Worm (Caenorhabditis elegans): Measurements from ENCODE around the gene F23D12.11.

Gene F23D12.11

DNA sequence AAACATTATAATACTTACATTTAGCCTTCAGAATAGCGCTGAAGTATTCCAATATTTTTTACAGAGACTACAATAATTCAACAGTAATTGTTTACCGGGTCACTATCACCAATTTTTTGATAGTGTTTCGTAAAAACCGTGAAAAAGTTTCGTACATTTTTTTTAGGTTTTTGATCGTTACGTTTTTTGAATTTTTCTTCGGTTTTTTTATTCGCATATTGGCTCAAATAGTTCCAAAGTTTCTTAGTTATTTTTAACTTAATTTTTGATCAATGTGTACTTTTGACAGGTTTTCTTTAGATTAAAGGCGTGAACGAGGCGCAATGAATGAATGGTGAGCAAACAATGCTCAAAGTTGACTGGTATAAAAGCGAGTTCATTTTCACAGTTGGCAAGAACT is 1.4 kb downstream of the F23D12.11 start, which contains the start of gene fipr-3:
fipr-3 (plus strand) TSS at position 301 of the 400 bp plus-strand sequence.
- TF ChIP-seq fkh-10 (GFP tag; optimal IDR thresholded peaks at IDR 0.05) (no peak), unc-55 (GFP tag; optimal IDR thresholded peaks at IDR 0.05) (no peak), ceh-34 (tag; optimal IDR thresholded peaks at IDR 0.05) (no peak), elt-4 (tag; optimal IDR thresholded peaks at IDR 0.05) (no peak), ceh-24 (tag; optimal IDR thresholded peaks at IDR 0.05) (no peak), npax-4 (tag; optimal IDR thresholded peaks at IDR 0.05) (no peak)

DNA sequence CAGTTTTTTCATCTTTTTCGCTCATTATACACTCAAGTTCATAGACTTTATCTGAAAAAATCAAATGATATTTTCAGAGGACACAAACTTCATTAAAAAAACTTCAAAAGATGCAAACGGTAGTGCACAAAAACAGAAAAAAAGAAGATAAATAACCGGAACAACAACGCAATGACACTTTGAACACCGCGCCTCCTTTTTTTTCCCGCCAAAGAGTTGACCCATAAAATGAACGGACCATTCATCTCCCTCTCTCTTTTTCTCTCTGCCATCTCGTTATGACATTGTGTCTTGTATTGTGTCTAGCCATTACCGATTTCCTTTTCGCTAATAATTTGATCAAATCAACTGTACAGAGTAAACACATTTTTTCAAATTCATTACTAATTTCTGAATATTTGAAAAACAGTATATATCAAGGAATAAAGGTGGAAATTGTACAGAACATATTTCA is 3.0 kb downstream of the F23D12.11 start, which contains the start of gene F23D12.2:
F23D12.2 (minus strand) TSS at position 51 of the 454 bp plus-strand sequence.
- TF ChIP-seq F13H6.1 (tag; optimal IDR thresholded peaks at IDR 0.05) (no peak), pros-1 (tag; optimal IDR thresholded peaks at IDR 0.05) (no peak), hlh-15 (tag; optimal IDR thresholded peaks at IDR 0.05) (no peak), unc-42 (tag; optimal IDR thresholded peaks at IDR 0.05) (no peak), eyg-1 (tag; optimal IDR thresholded peaks at IDR 0.05) (no peak), pag-3 (tag; optimal IDR thresholded peaks at IDR 0.05; ENCODE audit: borderline replicate concordance) (no peak), C08G9.2 (tag; optimal IDR thresholded peaks at IDR 0.05) (no peak), K02D7.2 (tag; optimal IDR thresholded peaks at IDR 0.05) (no peak), syd-9 (tag; optimal IDR thresholded peaks at IDR 0.05) (no peak), fkh-6 (tag; optimal IDR thresholded peaks at IDR 0.05) (no peak), ceh-30 (tag; optimal IDR thresholded peaks at IDR 0.05) (no peak), ceh-24 (tag; optimal IDR thresholded peaks at IDR 0.05) (no peak), nfya-1 (tag; optimal IDR thresholded peaks at IDR 0.05) (no peak), odd-2 (tag; optimal IDR thresholded peaks at IDR 0.05) (no peak), ceh-18 (tag; optimal IDR thresholded peaks at IDR 0.05) (no peak)

DNA sequence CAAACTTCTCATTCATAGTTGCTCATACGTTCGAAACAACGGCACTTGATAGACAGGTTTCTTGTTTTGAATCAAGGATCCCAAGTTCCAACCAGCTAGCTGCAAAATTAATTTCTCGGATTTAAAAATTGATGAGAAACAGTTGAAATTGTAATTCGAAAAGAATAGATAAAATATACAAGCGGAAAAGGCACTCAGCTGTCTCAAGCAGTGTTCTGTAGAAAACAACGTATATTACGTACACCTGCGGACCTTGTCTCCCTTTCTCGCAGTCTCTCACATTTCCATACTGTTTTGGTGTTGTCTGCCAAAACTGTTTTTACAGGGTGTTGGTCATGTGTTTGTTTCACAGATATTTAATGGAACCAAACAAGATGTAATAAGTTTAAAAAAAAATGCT is 8.9 kb downstream of the F23D12.11 start, which contains the start of gene F23D12.10:
F23D12.10 (minus strand) TSS at position 101 of the 400 bp plus-strand sequence.
- TF ChIP-seq pros-1 (tag; optimal IDR thresholded peaks at IDR 0.05) = no peak
- no peak for TF ChIP-seq lin-11 (tag; optimal IDR thresholded peaks at IDR 0.05)
- TF ChIP-seq fkh-10 (GFP tag; optimal IDR thresholded peaks at IDR 0.05) = no peak
- no peak for TF ChIP-seq hlh-6 (tag; optimal IDR thresholded peaks at IDR 0.05)
- no peak for TF ChIP-seq K02D7.2 (tag; optimal IDR thresholded peaks at IDR 0.05)
- no peak for TF ChIP-seq ceh-6 (GFP tag; optimal IDR thresholded peaks at IDR 0.05)
- no peak for TF ChIP-seq syd-9 (tag; optimal IDR thresholded peaks at IDR 0.05)
- TF ChIP-seq pax-1 (tag; optimal IDR thresholded peaks at IDR 0.05) = no peak
- TF ChIP-seq ttx-3 (tag; optimal IDR thresholded peaks at IDR 0.05) = no peak
- no peak for TF ChIP-seq pha-2 (tag; optimal IDR thresholded peaks at IDR 0.05)
- no peak for TF ChIP-seq hlh-30 (tag; optimal IDR thresholded peaks at IDR 0.05; ENCODE audit: insufficient read depth)
- TF ChIP-seq madf-2 (tag; optimal IDR thresholded peaks at IDR 0.05) = no peak
- TF ChIP-seq unc-42 (tag; optimal IDR thresholded peaks at IDR 0.05) = no peak
- TF ChIP-seq ceh-31 (tag; optimal IDR thresholded peaks at IDR 0.05) = no peak
- TF ChIP-seq T23F11.4 (GFP tag; optimal IDR thresholded peaks at IDR 0.05) = no peak
- TF ChIP-seq hlh-8 (tag; optimal IDR thresholded peaks at IDR 0.05) = no peak
- TF ChIP-seq elt-4 (tag; optimal IDR thresholded peaks at IDR 0.05) = no peak

DNA sequence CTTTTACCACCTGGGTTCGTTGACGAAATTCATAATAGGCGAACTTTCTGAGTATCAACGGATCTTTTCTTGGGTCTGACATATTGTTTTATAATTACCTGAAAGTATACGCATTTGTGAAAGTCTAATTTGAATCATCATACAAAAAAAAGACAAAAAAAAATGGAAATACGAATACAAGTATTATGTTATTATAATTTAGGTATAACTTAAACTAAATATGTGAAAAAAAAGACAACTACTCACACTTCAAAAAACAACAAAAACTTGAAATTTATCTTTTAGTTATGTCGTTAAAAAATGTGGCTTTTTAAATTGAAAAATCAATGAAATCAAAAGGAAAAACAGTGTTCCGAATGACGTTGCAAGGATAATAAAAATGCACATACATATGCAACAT is 11.8 kb downstream of the F23D12.11 start, which contains the start of gene fbxa-179:
fbxa-179 (minus strand) TSS at position 101 of the 400 bp plus-strand sequence.
- TF ChIP-seq syd-9 (tag; optimal IDR thresholded peaks at IDR 0.05) (no peak), K09A11.1 (tag; optimal IDR thresholded peaks at IDR 0.05; ENCODE audit: insufficient read depth) (no peak), sox-2 (GFP tag; IDR thresholded peaks at IDR 0.05) (no peak), ceh-9 (tag; optimal IDR thresholded peaks at IDR 0.05) (no peak), elt-2 (tag; optimal IDR thresholded peaks at IDR 0.05) (no peak)
